Worm (Caenorhabditis elegans) whole organism, midembryonic: ENCODE data around the gene crb-1.

Source experiments
- T22C8.4 ChIP-seq: fragments of 200-800 bp; sonication (Bioruptor generic); IDR thresholded peaks from 2 replicates; pipeline ENCODE4 v1.3.6; 2022; ENCODE audit warnings: missing genetic modification characterization, missing compliant biosample characterization
- cog-1 ChIP-seq: sonication (generic microtip); optimal IDR thresholded peaks from 2 replicates; lab custom pipeline; 2016; ENCODE audit warnings: missing genetic modification characterization, missing compliant biosample characterization
- flt-1 ChIP-seq: fragments of 200-800 bp; sonication (Bioruptor generic); IDR thresholded peaks from 2 replicates; pipeline ENCODE4 v1.3.6; 2022; ENCODE audit warnings: missing genetic modification characterization, missing compliant biosample characterization
- klf-2 ChIP-seq: fragments of 200-800 bp; sonication (Bioruptor generic); conservative IDR thresholded peaks from 2 replicates; pipeline ENCODE4 v1.3.6; 2022; ENCODE audit warnings: missing genetic modification reagents, missing genetic modification characterization, missing compliant biosample characterization
- med-1 ChIP-seq: sonication (generic microtip); optimal IDR thresholded peaks from 2 replicates; lab custom pipeline; 2017; ENCODE audit warnings: missing genetic modification characterization, mild to moderate bottlenecking, missing compliant biosample characterization, antibody characterized with exemption, missing genetic modification reagents; ENCODE audit not compliant: insufficient read depth
- ref-1 ChIP-seq: fragments of 200-800 bp; sonication (Bioruptor generic); conservative IDR thresholded peaks from 2 replicates; pipeline ENCODE4 v1.3.6; 2022; ENCODE audit warnings: missing genetic modification reagents, missing genetic modification characterization, missing compliant biosample characterization
- tab-1 ChIP-seq: fragments of 200-800 bp; sonication (Bioruptor generic); IDR thresholded peaks from 2 replicates; pipeline ENCODE4 v1.3.6; 2022; ENCODE audit warnings: missing genetic modification characterization, missing compliant biosample characterization
- ztf-23 ChIP-seq: fragments of 200-800 bp; sonication (Bioruptor generic); IDR thresholded peaks from 2 replicates; pipeline ENCODE4 v1.3.6; 2022; ENCODE audit warnings: missing genetic modification reagents, missing genetic modification characterization, missing compliant biosample characterization
- ztf-29 ChIP-seq: fragments of 200-800 bp; sonication (Bioruptor generic); IDR thresholded peaks from 2 replicates; pipeline ENCODE4 v1.3.6; 2022; ENCODE audit warnings: missing genetic modification reagents, missing genetic modification characterization, missing compliant biosample characterization

DNA sequence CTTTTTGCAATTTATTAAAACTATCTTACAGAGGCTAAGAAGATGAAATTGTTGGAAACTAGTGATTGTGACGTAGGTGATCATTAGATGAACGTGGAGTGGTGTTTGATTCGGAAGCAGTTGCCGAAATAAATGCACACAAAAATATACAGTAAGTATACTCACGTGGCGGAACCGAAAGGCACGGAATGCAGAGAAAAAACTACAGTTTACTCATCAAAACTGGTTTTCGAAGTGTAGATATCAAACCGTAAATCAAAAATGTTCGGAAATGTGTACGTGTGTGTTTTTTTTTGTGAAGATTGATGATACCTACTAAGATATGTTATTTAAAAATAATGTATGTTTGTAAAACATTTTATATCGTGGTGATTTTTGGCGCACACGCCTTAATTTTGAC, 12.9 kb upstream of the crb-1 start:
- TF ChIP-seq ztf-29 (GFP tag; lab: Robert Waterston, UW) (no peak), ref-1 (GFP tag; lab: Robert Waterston, UW) (no peak), ztf-23 (no peak), flt-1 (GFP tag; lab: Robert Waterston, UW) (no peak), med-1 (GFP tag; lab: Kevin White, UChicago) (no peak), klf-2 (GFP tag; lab: Robert Waterston, UW) (no peak), cog-1 (tag; lab: Kevin White, UChicago) (no peak), tab-1 (GFP tag; lab: Robert Waterston, UW) (no peak), T22C8.4 (GFP tag; lab: Robert Waterston, UW) (no peak)
